Worm (Caenorhabditis elegans) whole organism, midembryonic: ENCODE measurements around the gene sulp-5.

Source experiments
- T22C8.4 ChIP-seq: fragments of 200-800 bp; sonication (Bioruptor generic); IDR thresholded peaks from 2 replicates; pipeline ENCODE4 v1.3.6; 2022; ENCODE audit warnings: missing genetic modification characterization, missing compliant biosample characterization
- cog-1 ChIP-seq: sonication (generic microtip); optimal IDR thresholded peaks from 2 replicates; lab custom pipeline; 2016; ENCODE audit warnings: missing genetic modification characterization, missing compliant biosample characterization
- flt-1 ChIP-seq: fragments of 200-800 bp; sonication (Bioruptor generic); IDR thresholded peaks from 2 replicates; pipeline ENCODE4 v1.3.6; 2022; ENCODE audit warnings: missing genetic modification characterization, missing compliant biosample characterization
- klf-2 ChIP-seq: fragments of 200-800 bp; sonication (Bioruptor generic); conservative IDR thresholded peaks from 2 replicates; pipeline ENCODE4 v1.3.6; 2022; ENCODE audit warnings: missing genetic modification reagents, missing genetic modification characterization, missing compliant biosample characterization
- med-1 ChIP-seq: sonication (generic microtip); optimal IDR thresholded peaks from 2 replicates; lab custom pipeline; 2017; ENCODE audit warnings: missing genetic modification characterization, mild to moderate bottlenecking, missing compliant biosample characterization, antibody characterized with exemption, missing genetic modification reagents; ENCODE audit not compliant: insufficient read depth
- ref-1 ChIP-seq: fragments of 200-800 bp; sonication (Bioruptor generic); conservative IDR thresholded peaks from 2 replicates; pipeline ENCODE4 v1.3.6; 2022; ENCODE audit warnings: missing genetic modification reagents, missing genetic modification characterization, missing compliant biosample characterization
- tab-1 ChIP-seq: fragments of 200-800 bp; sonication (Bioruptor generic); IDR thresholded peaks from 2 replicates; pipeline ENCODE4 v1.3.6; 2022; ENCODE audit warnings: missing genetic modification characterization, missing compliant biosample characterization
- ztf-23 ChIP-seq: fragments of 200-800 bp; sonication (Bioruptor generic); IDR thresholded peaks from 2 replicates; pipeline ENCODE4 v1.3.6; 2022; ENCODE audit warnings: missing genetic modification reagents, missing genetic modification characterization, missing compliant biosample characterization
- ztf-29 ChIP-seq: fragments of 200-800 bp; sonication (Bioruptor generic); IDR thresholded peaks from 2 replicates; pipeline ENCODE4 v1.3.6; 2022; ENCODE audit warnings: missing genetic modification reagents, missing genetic modification characterization, missing compliant biosample characterization

Gene sulp-5

ce11 chrV:11853723-11854122 lies 26.1 kb upstream of the sulp-5 start:
- TF ChIP-seq ref-1 (GFP tag; lab: Robert Waterston, UW) = no peak
- no peak for TF ChIP-seq T22C8.4

DNA sequence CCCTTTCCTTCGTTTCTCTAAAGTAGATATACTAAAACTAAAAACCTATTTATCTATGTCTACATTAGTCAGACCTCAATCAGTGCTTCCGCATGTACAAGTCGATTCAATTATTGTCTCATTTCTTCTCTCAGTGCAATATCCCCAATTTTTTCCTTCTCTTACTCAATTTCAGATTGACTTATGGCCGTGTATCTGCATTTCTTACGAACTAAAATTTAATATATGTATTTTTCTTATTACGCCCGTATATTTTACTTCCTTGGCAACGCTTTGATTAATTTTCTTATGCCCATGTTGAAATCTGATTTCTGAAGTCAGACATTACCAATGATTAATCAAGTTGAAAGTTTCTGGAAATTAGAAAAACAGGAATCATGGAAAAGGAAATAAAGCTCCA lies 24.9 kb upstream of the sulp-5 start:
- TF ChIP-seq ztf-29 (GFP tag; lab: Robert Waterston, UW) = no peak
- no peak for TF ChIP-seq klf-2 (GFP tag; lab: Robert Waterston, UW)
- TF ChIP-seq ztf-23 (GFP tag; lab: Robert Waterston, UW) = no peak
- no peak for TF ChIP-seq med-1 (GFP tag; lab: Kevin White, UChicago)
- no peak for TF ChIP-seq flt-1 (GFP tag; lab: Robert Waterston, UW)
- no peak for TF ChIP-seq tab-1 (GFP tag; lab: Robert Waterston, UW)
- no peak for TF ChIP-seq ref-1 (GFP tag; lab: Robert Waterston, UW)
- no peak for TF ChIP-seq T22C8.4
- TF ChIP-seq cog-1 (tag; lab: Kevin White, UChicago) = no peak

ce11 chrV:11856022-11856421 lies 23.8 kb upstream of the sulp-5 start:
- TF ChIP-seq ref-1 (GFP tag; lab: Robert Waterston, UW) (no peak), med-1 (GFP tag; lab: Kevin White, UChicago) (no peak), ztf-23 (GFP tag; lab: Robert Waterston, UW) (no peak), klf-2 (GFP tag; lab: Robert Waterston, UW) (no peak), T22C8.4 (no peak), ztf-29 (GFP tag; lab: Robert Waterston, UW) (no peak), tab-1 (GFP tag; lab: Robert Waterston, UW) (no peak), flt-1 (GFP tag; lab: Robert Waterston, UW) (no peak), cog-1 (tag; lab: Kevin White, UChicago) (no peak)

ce11 chrV:11857756-11858155 lies 22.1 kb upstream of the sulp-5 start:
- TF ChIP-seq T22C8.4 (no peak), med-1 (GFP tag; lab: Kevin White, UChicago) (no peak), ztf-23 (GFP tag; lab: Robert Waterston, UW) (no peak), flt-1 (GFP tag; lab: Robert Waterston, UW) (no peak), cog-1 (tag; lab: Kevin White, UChicago) (no peak), ztf-29 (GFP tag; lab: Robert Waterston, UW) (no peak), tab-1 (GFP tag; lab: Robert Waterston, UW) (no peak), ref-1 (GFP tag; lab: Robert Waterston, UW) (no peak), klf-2 (GFP tag; lab: Robert Waterston, UW) (no peak)

ce11 chrV:11858299-11858698 lies 21.5 kb upstream of the sulp-5 start:
- TF ChIP-seq ref-1 (GFP tag; lab: Robert Waterston, UW) (no peak), cog-1 (tag; lab: Kevin White, UChicago) (no peak), med-1 (GFP tag; lab: Kevin White, UChicago) (no peak), tab-1 (GFP tag; lab: Robert Waterston, UW) (no peak), flt-1 (GFP tag; lab: Robert Waterston, UW) (no peak), klf-2 (GFP tag; lab: Robert Waterston, UW) (no peak), ztf-23 (GFP tag; lab: Robert Waterston, UW) (no peak), ztf-29 (GFP tag; lab: Robert Waterston, UW) (no peak), T22C8.4 (no peak)

DNA sequence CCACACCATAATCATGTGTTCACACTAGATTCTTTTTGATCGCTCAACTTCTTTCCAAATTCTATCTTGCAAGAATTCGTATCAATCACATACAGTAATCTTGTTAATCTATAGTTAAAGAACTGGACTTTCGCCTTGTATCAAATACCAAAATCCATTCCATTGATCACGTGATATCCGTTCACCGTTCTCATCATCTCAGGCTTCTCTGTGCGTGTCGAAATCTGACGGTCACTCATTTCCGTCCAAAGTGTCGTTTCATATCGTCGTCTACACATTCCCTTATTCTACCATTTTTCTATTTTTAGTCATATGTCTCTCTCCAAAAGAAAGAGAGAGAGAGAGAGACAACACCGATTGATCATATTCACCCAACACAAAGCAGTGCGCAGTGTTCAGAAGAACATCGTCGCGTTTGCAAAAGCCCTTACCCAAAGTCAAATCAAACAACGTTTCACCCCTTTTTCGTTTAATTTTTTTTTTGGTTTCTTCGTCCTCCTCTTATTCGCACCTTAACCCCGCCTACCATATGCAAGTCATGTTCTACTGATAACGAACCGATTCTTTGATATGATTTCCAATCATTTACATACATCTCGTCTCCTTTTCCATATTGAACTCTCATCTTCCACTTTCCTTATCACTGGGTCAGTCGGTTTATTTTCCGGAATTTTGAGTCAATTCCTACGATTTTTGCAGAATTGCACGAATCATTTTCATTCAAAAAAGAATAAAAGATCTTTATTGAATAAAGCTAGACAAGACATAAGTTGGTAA lies 20.6 kb upstream of the sulp-5 start:
- TF ChIP-seq med-1 (GFP tag; lab: Kevin White, UChicago) = no peak
- no peak for TF ChIP-seq ref-1 (GFP tag; lab: Robert Waterston, UW)
- TF ChIP-seq klf-2 (GFP tag; lab: Robert Waterston, UW) = no peak
- no peak for TF ChIP-seq flt-1 (GFP tag; lab: Robert Waterston, UW)
- no peak for TF ChIP-seq ztf-23 (GFP tag; lab: Robert Waterston, UW)
- no peak for TF ChIP-seq tab-1 (GFP tag; lab: Robert Waterston, UW)
- TF ChIP-seq ztf-29 (GFP tag; lab: Robert Waterston, UW) = no peak
- TF ChIP-seq cog-1 (tag; lab: Kevin White, UChicago) = no peak
- TF ChIP-seq T22C8.4 = no peak

DNA sequence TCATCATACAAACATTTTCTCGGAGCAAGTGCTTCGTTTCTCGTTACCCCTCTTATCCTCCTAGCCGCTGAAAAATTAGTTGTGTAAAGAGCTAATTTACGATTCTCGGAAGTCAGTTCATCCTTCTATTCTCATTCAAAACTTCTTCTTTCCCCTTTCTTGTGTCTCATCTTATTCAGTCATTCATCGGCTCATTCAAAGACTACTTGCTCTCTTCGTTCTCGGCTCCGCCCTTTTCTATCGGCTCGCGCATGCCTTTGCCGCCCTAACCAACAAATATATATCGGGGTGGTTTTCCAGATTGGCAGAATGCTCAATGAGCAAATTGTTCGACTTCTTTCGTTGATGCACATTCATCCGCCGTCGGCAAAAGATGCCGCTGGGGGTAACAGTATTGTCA lies 19.5 kb upstream of the sulp-5 start, which contains the start of gene R13H4.5:
TSS of gene R13H4.5 (plus strand) at position 301 of the 400 bp plus-strand sequence.
- TF ChIP-seq T22C8.4 (no peak), tab-1 (GFP tag; lab: Robert Waterston, UW) (no peak), cog-1 (tag; lab: Kevin White, UChicago) (no peak), flt-1 (GFP tag; lab: Robert Waterston, UW) (no peak), ztf-23 (GFP tag; lab: Robert Waterston, UW) (no peak)

DNA sequence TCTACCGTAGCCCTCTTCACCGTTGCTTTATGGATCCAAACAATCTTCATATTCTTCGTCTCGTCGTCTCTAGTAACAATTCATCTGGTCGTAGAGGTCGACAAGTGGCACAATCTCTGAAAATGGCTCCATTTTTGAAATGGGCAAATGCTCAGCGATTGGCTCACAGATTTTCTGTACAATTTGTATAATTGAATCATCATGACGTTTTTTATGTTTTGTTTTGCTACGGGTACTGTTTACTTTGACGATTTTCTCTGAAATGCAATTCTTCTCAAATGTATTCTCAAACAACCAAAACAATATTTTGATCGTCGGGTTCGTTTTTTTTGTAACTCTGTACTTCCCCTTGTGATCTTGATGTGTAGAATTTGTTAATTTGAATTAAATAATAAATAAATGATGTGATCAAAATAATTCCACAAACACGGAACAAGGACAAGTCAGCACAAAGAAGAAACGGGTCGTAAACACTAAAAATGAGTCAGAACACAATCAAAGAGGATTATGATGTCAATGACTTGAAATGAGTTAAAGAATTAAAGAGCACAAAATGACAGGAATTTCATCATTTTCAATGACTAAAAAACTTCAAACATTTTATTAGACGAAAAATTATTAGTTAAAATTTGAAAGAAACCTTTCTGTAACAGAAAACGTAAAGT lies 17.8 kb upstream of the sulp-5 start:
- TF ChIP-seq klf-2 (GFP tag; lab: Robert Waterston, UW) (no peak), med-1 (GFP tag; lab: Kevin White, UChicago) (no peak), ztf-23 (GFP tag; lab: Robert Waterston, UW) (no peak), flt-1 (GFP tag; lab: Robert Waterston, UW) (no peak)

ce11 chrV:11862817-11863216 lies 17.0 kb upstream of the sulp-5 start, which contains the start of gene R13H4.6:
R13H4.6 (plus strand) TSS chrV:11863117.
- TF ChIP-seq flt-1 (GFP tag; lab: Robert Waterston, UW) = no peak
- no peak for TF ChIP-seq ref-1 (GFP tag; lab: Robert Waterston, UW)
- TF ChIP-seq T22C8.4 = no peak
- TF ChIP-seq ztf-23 (GFP tag; lab: Robert Waterston, UW) = no peak
- no peak for TF ChIP-seq ztf-29 (GFP tag; lab: Robert Waterston, UW)
- TF ChIP-seq med-1 (GFP tag; lab: Kevin White, UChicago) = no peak
- TF ChIP-seq klf-2 (GFP tag; lab: Robert Waterston, UW) = no peak
- no peak for TF ChIP-seq cog-1 (tag; lab: Kevin White, UChicago)
- no peak for TF ChIP-seq tab-1 (GFP tag; lab: Robert Waterston, UW)
